Worm (Caenorhabditis elegans): Measurements from ENCODE around the gene best-1.

Gene best-1

DNA sequence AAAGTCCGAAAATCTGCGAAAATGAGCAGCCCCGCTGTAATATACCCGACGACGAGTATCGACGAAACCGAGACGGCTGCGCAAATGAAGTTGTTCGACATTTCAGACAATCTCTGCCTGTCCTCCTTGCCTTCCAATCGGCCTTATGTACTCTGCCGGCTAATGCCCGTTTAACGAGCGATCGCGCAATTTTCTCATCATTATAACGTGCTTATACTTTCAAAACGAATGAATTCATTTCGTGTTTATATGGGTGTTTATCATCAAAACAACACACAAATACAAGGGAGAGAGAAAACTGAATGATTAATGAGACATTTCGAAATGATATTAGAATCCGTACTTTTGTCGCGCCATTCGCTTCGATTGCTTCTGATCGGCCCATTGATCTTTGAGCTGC, 18.6 kb downstream of the best-1 start, which contains the start of gene col-132:
Gene col-132 (minus strand): TSS at position 101 of the 400 bp plus-strand sequence.
- TF ChIP-seq drap-1 (GFP tag; optimal IDR thresholded peaks at IDR 0.05) (no peak), ceh-39 (tag; optimal IDR thresholded peaks at IDR 0.05) (no peak), nhr-12 (tag; optimal IDR thresholded peaks at IDR 0.05) (no peak), nhr-76 (tag; optimal IDR thresholded peaks at IDR 0.05) (no peak), flh-1 (GFP tag; optimal IDR thresholded peaks at IDR 0.05) (no peak), snpc-4 (tag; optimal IDR thresholded peaks at IDR 0.05) (no peak), unc-62 (GFP tag; optimal IDR thresholded peaks at IDR 0.05) (no peak), nhr-28 (tag; optimal IDR thresholded peaks at IDR 0.05) (no peak), lsy-2 (tag; optimal IDR thresholded peaks at IDR 0.05) (no peak), ceh-83 (GFP tag; optimal IDR thresholded peaks at IDR 0.05) (no peak), lin-13 (tag; optimal IDR thresholded peaks at IDR 0.05) (no peak), ztf-11 (tag; optimal IDR thresholded peaks at IDR 0.05) (no peak), zip-8 (tag; optimal IDR thresholded peaks at IDR 0.05) (no peak), blmp-1 (tag; optimal IDR thresholded peaks at IDR 0.05) (no peak), elt-3 (tag; optimal IDR thresholded peaks at IDR 0.05) (no peak), nhr-237 (tag; optimal IDR thresholded peaks at IDR 0.05) (no peak), bed-3 (GFP tag; optimal IDR thresholded peaks at IDR 0.05) (no peak)

DNA sequence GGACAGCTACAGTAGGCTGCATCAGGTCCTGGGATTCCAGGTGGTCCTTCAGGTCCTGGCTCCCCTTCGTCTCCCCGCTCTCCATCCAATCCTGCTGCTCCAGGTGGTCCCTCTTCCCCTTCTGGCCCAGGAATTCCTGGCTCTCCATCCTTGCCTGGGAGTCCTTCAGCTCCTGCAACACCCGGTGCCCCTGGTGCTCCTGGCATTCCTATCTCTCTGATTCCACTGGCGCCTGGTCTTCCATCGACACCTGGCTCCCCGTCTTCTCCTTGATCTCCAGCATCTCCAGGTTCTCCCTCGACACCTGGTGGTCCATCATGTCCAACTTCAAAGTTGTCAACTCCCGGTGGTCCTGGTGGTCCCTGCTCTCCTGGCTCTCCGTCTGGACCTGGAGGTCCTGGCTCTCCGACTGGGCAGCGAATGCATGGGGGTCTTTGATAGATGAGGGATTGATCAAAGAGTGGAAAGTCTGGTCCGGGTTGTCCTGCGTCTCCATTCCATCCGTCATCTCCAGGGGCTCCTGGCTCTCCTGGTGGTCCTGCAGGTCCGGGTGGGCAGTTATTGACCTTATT, 19.8 kb downstream of the best-1 start:
- TF ChIP-seq mab-5 (tag; optimal IDR thresholded peaks at IDR 0.05), result no peak
- TF ChIP-seq ces-1 (GFP tag; optimal IDR thresholded peaks at IDR 0.05), result no peak
- TF ChIP-seq unc-62 (GFP tag; optimal IDR thresholded peaks at IDR 0.05), result no peak
- TF ChIP-seq sptf-1 (tag; optimal IDR thresholded peaks at IDR 0.05), result peak; percentile 16
- TF ChIP-seq unc-39 (tag; optimal IDR thresholded peaks at IDR 0.05), result no peak

DNA sequence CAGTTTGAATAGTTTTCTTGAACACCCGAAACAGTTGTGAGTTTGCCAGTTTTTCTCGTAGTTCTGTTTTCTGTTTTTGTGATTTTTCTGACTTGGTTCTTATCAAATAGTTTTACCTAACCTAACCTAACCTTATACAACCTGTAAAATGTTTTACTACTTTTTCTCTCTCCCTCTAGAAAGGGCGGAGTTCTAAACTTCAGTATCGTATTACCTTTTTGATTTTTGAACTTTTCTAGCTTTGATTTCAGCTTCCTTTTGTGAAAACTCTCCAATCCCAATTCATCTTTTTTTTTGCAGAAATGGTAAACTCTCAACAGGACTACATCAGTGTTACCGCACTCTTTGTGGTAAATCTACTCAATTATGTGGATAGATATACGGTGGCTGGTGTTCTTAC, 22.9 kb downstream of the best-1 start, which contains the start of gene spin-2:
Gene spin-2 (plus strand): TSS at position 301 of the 400 bp plus-strand sequence.
- TF ChIP-seq tbx-8 (GFP tag; optimal IDR thresholded peaks at IDR 0.05) (no peak), nhr-237 (tag; optimal IDR thresholded peaks at IDR 0.05) (no peak), nhr-28 (tag; optimal IDR thresholded peaks at IDR 0.05) (no peak), unc-62 (GFP tag; optimal IDR thresholded peaks at IDR 0.05) (no peak), blmp-1 (tag; optimal IDR thresholded peaks at IDR 0.05) (no peak), ceh-43 (GFP tag; optimal IDR thresholded peaks at IDR 0.05) (no peak), hlh-1 (tag; optimal IDR thresholded peaks at IDR 0.05) (no peak), nhr-12 (tag; optimal IDR thresholded peaks at IDR 0.05) (no peak), nhr-76 (tag; optimal IDR thresholded peaks at IDR 0.05) (no peak), mls-2 (tag; optimal IDR thresholded peaks at IDR 0.05) (no peak), cnd-1 (tag; optimal IDR thresholded peaks at IDR 0.05) (no peak), sem-2 (GFP tag; optimal IDR thresholded peaks at IDR 0.05) (no peak), ztf-11 (tag; optimal IDR thresholded peaks at IDR 0.05) (no peak), mab-5 (tag; optimal IDR thresholded peaks at IDR 0.05) (no peak), nhr-2 (tag; optimal IDR thresholded peaks at IDR 0.05) (no peak), elt-3 (tag; optimal IDR thresholded peaks at IDR 0.05) (no peak), unc-120 (tag; optimal IDR thresholded peaks at IDR 0.05; ENCODE audit: poor library complexity, severe bottlenecking) (no peak), ceh-39 (tag; optimal IDR thresholded peaks at IDR 0.05) (no peak), drap-1 (GFP tag; optimal IDR thresholded peaks at IDR 0.05) (no peak), ces-1 (GFP tag; optimal IDR thresholded peaks at IDR 0.05) (no peak)

DNA sequence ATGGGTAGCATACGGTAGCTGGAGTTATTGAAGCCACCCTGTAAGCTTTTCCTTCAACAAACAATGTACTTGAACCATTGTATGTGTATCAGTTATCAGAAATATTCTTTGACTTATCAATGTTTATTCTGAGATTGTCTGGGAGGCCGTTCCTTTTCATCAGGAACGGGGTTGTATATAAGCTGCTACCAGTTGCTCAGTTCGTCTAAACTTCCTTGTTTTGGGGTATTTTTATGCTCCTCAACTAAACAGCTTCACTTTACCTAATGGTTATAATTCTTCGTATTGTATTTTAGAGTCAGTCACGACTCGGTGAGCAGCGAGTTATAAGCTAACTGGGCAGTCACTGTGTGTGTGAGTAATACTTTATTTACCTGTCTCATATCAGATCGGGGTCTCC, 23.9 kb downstream of the best-1 start:
- TF ChIP-seq lsy-2 (tag; optimal IDR thresholded peaks at IDR 0.05), result no peak
- TF ChIP-seq tbx-8 (GFP tag; optimal IDR thresholded peaks at IDR 0.05), result no peak
- TF ChIP-seq nhr-12 (tag; optimal IDR thresholded peaks at IDR 0.05), result no peak
- TF ChIP-seq ceh-43 (GFP tag; optimal IDR thresholded peaks at IDR 0.05), result no peak
- no peak for TF ChIP-seq unc-120 (tag; optimal IDR thresholded peaks at IDR 0.05; ENCODE audit: poor library complexity, severe bottlenecking)
- no peak for TF ChIP-seq ham-2 (GFP tag; optimal IDR thresholded peaks at IDR 0.05)
- no peak for TF ChIP-seq ztf-11 (tag; optimal IDR thresholded peaks at IDR 0.05)
- no peak for TF ChIP-seq nhr-237 (tag; optimal IDR thresholded peaks at IDR 0.05)
- TF ChIP-seq lin-32 (GFP tag; optimal IDR thresholded peaks at IDR 0.05), result no peak
- TF ChIP-seq ceh-83 (GFP tag; optimal IDR thresholded peaks at IDR 0.05), result no peak
- TF ChIP-seq hlh-1 (tag; optimal IDR thresholded peaks at IDR 0.05), result no peak
- TF ChIP-seq ces-1 (GFP tag; optimal IDR thresholded peaks at IDR 0.05), result no peak
- no peak for TF ChIP-seq nhr-28 (tag; optimal IDR thresholded peaks at IDR 0.05)
- TF ChIP-seq sem-2 (GFP tag; optimal IDR thresholded peaks at IDR 0.05), result no peak
- TF ChIP-seq zip-8 (tag; optimal IDR thresholded peaks at IDR 0.05), result no peak
- no peak for TF ChIP-seq flh-1 (GFP tag; optimal IDR thresholded peaks at IDR 0.05)
- TF ChIP-seq mep-1 (tag; optimal IDR thresholded peaks at IDR 0.05), result no peak

Measured in whole organism, mixed stage, embryonic.